Worm (Caenorhabditis elegans) whole organism, L1 larva: ENCODE results near the gene ZK353.3.

Experiments
- C04F5.9 ChIP-seq: sonication (generic microtip); optimal IDR thresholded peaks from 2 replicates; lab custom pipeline; 2016; ENCODE audit warnings: missing genetic modification characterization, missing compliant biosample characterization
- aha-1 ChIP-seq: fragments of 150-350 bp; optimal IDR thresholded peaks from 2 replicates; lab custom pipeline; 2014; ENCODE audit warnings: missing biosample characterization, missing genetic modification characterization
- aly-2 ChIP-seq: fragments of 150-350 bp; optimal IDR thresholded peaks from 2 replicates; lab custom pipeline; 2014; ENCODE audit warnings: missing biosample characterization, missing genetic modification characterization
- ama-1 ChIP-seq: fragments of 150-350 bp; optimal IDR thresholded peaks from 2 replicates; lab custom pipeline; 2014
- ceh-8 ChIP-seq: fragments of 200-800 bp; sonication (Bioruptor generic); optimal IDR thresholded peaks from 2 replicates; lab custom pipeline; 2018; ENCODE audit warnings: mild to moderate bottlenecking, missing genetic modification characterization, moderate library complexity, missing compliant biosample characterization
- ceh-82 ChIP-seq, 3 experiments: fragments of 150-350 bp in 1 of 3; sonication (generic microtip) in 2 of 3; optimal IDR thresholded peaks; 2 replicates each; lab custom pipeline; 2014 to 2017; ENCODE audit warnings: missing biosample characterization in 3 of 3, missing genetic modification characterization in 3 of 3
- dsc-1 ChIP-seq: sonication (generic microtip); optimal IDR thresholded peaks from 2 replicates; lab custom pipeline; 2016; ENCODE audit warnings: mild to moderate bottlenecking, missing genetic modification characterization, missing compliant biosample characterization
- efl-1 ChIP-seq, 4 experiments: fragments of 150-350 bp; optimal IDR thresholded peaks in 3 of 4; peaks in 1 of 4; 1 replicate in 1 of 4; 2 replicates in 3 of 4; lab custom pipeline; 2014; ENCODE audit warnings: missing biosample characterization in 2 of 4, missing genetic modification characterization in 2 of 4, missing genetic modification reagents in 2 of 4
- efl-3 ChIP-seq: fragments of 200-800 bp; sonication (Bioruptor generic); optimal IDR thresholded peaks from 2 replicates; lab custom pipeline; 2018; ENCODE audit warnings: mild to moderate bottlenecking, missing genetic modification characterization, missing compliant biosample characterization
- egl-13 ChIP-seq: sonication (generic microtip); optimal IDR thresholded peaks from 2 replicates; lab custom pipeline; 2016; ENCODE audit warnings: missing genotype, missing genetic modification reagents, missing genetic modification characterization, missing compliant biosample characterization
- elt-2 ChIP-seq: sonication (generic microtip); optimal IDR thresholded peaks from 2 replicates; lab custom pipeline; 2016; ENCODE audit warnings: missing genetic modification characterization, mild to moderate bottlenecking, inconsistent platforms, missing compliant biosample characterization, missing genetic modification reagents
- elt-3 ChIP-seq, 6 experiments: fragments of 150-350 bp in 1 of 6; sonication (generic microtip); optimal IDR thresholded peaks; 2 replicates each; lab custom pipeline; 2017 to 2018; ENCODE audit warnings: missing biosample characterization in 6 of 6, missing genetic modification characterization in 6 of 6, inconsistent platforms in 1 of 6
- ets-5 ChIP-seq: fragments of 200-800 bp; sonication (Bioruptor generic); IDR thresholded peaks from 2 replicates; pipeline ENCODE4 v1.3.6; 2022; ENCODE audit warnings: missing genetic modification characterization, missing compliant biosample characterization
- fkh-10 ChIP-seq: sonication (generic microtip); optimal IDR thresholded peaks from 2 replicates; lab custom pipeline; 2017; ENCODE audit warnings: missing biosample characterization, missing genetic modification reagents, missing genetic modification characterization
- fkh-8 ChIP-seq: sonication (generic microtip); optimal IDR thresholded peaks from 2 replicates; lab custom pipeline; 2016; ENCODE audit warnings: mild to moderate bottlenecking, missing genetic modification characterization, missing compliant biosample characterization
- grh-1 ChIP-seq: fragments of 200-800 bp; sonication (Bioruptor generic); IDR thresholded peaks from 2 replicates; pipeline ENCODE4 v1.3.6; 2022; ENCODE audit warnings: missing genetic modification reagents, missing genetic modification characterization, missing compliant biosample characterization
- hpl-2 ChIP-seq: fragments of 150-350 bp; optimal IDR thresholded peaks from 2 replicates; lab custom pipeline; 2014; ENCODE audit warnings: missing biosample characterization, missing genetic modification reagents, missing genetic modification characterization
- irx-1 ChIP-seq: sonication (generic microtip); optimal IDR thresholded peaks from 2 replicates; lab custom pipeline; 2016; ENCODE audit warnings: missing genetic modification characterization, missing compliant biosample characterization
- isw-1 ChIP-seq: fragments of 200-800 bp; sonication (Bioruptor generic); IDR thresholded peaks from 2 replicates; pipeline ENCODE4 v1.3.6; 2022; ENCODE audit warnings: missing genetic modification characterization, missing compliant biosample characterization
- lin-14 ChIP-seq: fragments of 200-800 bp; sonication (Bioruptor generic); optimal IDR thresholded peaks from 2 replicates; lab custom pipeline; 2018; ENCODE audit warnings: mild to moderate bottlenecking, missing genetic modification characterization, moderate library complexity, missing compliant biosample characterization
- lin-15B ChIP-seq: fragments of 150-350 bp; sonication (generic microtip); optimal IDR thresholded peaks from 3 replicates; lab custom pipeline; 2014; ENCODE audit warnings: missing biosample characterization, missing genetic modification characterization
- lin-35 ChIP-seq, 2 experiments: fragments of 150-350 bp; optimal IDR thresholded peaks; 2 replicates each; lab custom pipeline; 2014; ENCODE audit warnings: missing biosample characterization in 2 of 2, missing genetic modification characterization in 2 of 2, missing genetic modification reagents in 2 of 2
- lsy-2 ChIP-seq, 2 experiments: fragments of 150-350 bp; optimal IDR thresholded peaks; 2 replicates each; lab custom pipeline; 2014; ENCODE audit warnings: missing biosample characterization in 2 of 2, missing genetic modification characterization in 2 of 2
- nhr-11 ChIP-seq: fragments of 150-350 bp; optimal IDR thresholded peaks from 2 replicates; lab custom pipeline; 2014; ENCODE audit warnings: missing biosample characterization, missing genetic modification characterization
- nhr-12 ChIP-seq: sonication (generic microtip); optimal IDR thresholded peaks from 2 replicates; lab custom pipeline; 2017; ENCODE audit warnings: missing biosample characterization, missing genetic modification characterization
- nhr-20 ChIP-seq: sonication (generic microtip); optimal IDR thresholded peaks from 2 replicates; lab custom pipeline; 2016; ENCODE audit warnings: mild to moderate bottlenecking, missing genetic modification characterization, missing compliant biosample characterization
- nhr-71 ChIP-seq: sonication (generic microtip); optimal IDR thresholded peaks from 2 replicates; lab custom pipeline; 2016; ENCODE audit warnings: mild to moderate bottlenecking, missing genetic modification characterization, moderate library complexity, missing compliant biosample characterization
- nhr-76 ChIP-seq: sonication (generic microtip); optimal IDR thresholded peaks from 2 replicates; lab custom pipeline; 2017; ENCODE audit warnings: missing biosample characterization, missing genetic modification characterization
- nhr-77 ChIP-seq: fragments of 150-350 bp; optimal IDR thresholded peaks from 2 replicates; lab custom pipeline; 2014; ENCODE audit warnings: missing biosample characterization, missing genetic modification characterization
- nhr-90 ChIP-seq: sonication (generic microtip); optimal IDR thresholded peaks from 2 replicates; lab custom pipeline; 2016; ENCODE audit warnings: mild to moderate bottlenecking, missing genetic modification characterization, missing compliant biosample characterization; ENCODE audit not compliant: poor library complexity
- pax-3 ChIP-seq: fragments of 200-800 bp; sonication (Bioruptor generic); optimal IDR thresholded peaks from 2 replicates; lab custom pipeline; 2018; ENCODE audit warnings: mild to moderate bottlenecking, missing genetic modification characterization, moderate library complexity, missing compliant biosample characterization
- pqm-1 ChIP-seq: sonication (generic microtip); optimal IDR thresholded peaks from 3 replicates; lab custom pipeline; 2017; ENCODE audit warnings: missing biosample characterization, missing genetic modification characterization
- snu-23 ChIP-seq: sonication (generic microtip); optimal IDR thresholded peaks from 2 replicates; lab custom pipeline; 2016; ENCODE audit warnings: missing genetic modification characterization, missing compliant biosample characterization
- sox-4 ChIP-seq: sonication (generic microtip); optimal IDR thresholded peaks from 2 replicates; lab custom pipeline; 2016; ENCODE audit warnings: missing genetic modification characterization, missing compliant biosample characterization
- sptf-1 ChIP-seq: fragments of 150-350 bp; optimal IDR thresholded peaks from 2 replicates; lab custom pipeline; 2014; ENCODE audit warnings: missing biosample characterization, missing genetic modification characterization
- sup-37 ChIP-seq: fragments of 200-800 bp; sonication (Bioruptor generic); optimal IDR thresholded peaks from 2 replicates; lab custom pipeline; 2018; ENCODE audit warnings: mild to moderate bottlenecking, missing genetic modification characterization, missing compliant biosample characterization
- unc-62 ChIP-seq: fragments of 150-350 bp; optimal IDR thresholded peaks from 2 replicates; lab custom pipeline; 2014; ENCODE audit warnings: missing biosample characterization, missing genetic modification reagents, missing genetic modification characterization
- unc-86 ChIP-seq: sonication (generic microtip); optimal IDR thresholded peaks from 2 replicates; lab custom pipeline; 2016; ENCODE audit warnings: missing genetic modification characterization, missing compliant biosample characterization
- unc-98 ChIP-seq: fragments of 200-800 bp; sonication (Bioruptor generic); IDR thresholded peaks from 2 replicates; pipeline ENCODE4 v1.3.6; 2022; ENCODE audit warnings: missing genetic modification characterization, missing compliant biosample characterization
- zag-1 ChIP-seq: fragments of 150-350 bp; optimal IDR thresholded peaks from 2 replicates; lab custom pipeline; 2014; ENCODE audit warnings: missing biosample characterization, missing genetic modification characterization
- ztf-4 ChIP-seq: fragments of 150-350 bp; optimal IDR thresholded peaks from 2 replicates; lab custom pipeline; 2014; ENCODE audit warnings: missing biosample characterization, missing genetic modification characterization

The ZK353.3 gene

ce11 chrIII:8392307-8392706 is 3.5 kb upstream of the ZK353.3 start (continued):
- no peak for TF ChIP-seq nhr-20
- TF ChIP-seq fkh-8 = peak; percentile 78
- TF ChIP-seq nhr-71 (tag; lab: Kevin White, UChicago) = peak; percentile 63
- TF ChIP-seq nhr-11 = no peak
- TF ChIP-seq ztf-4 (tag; lab: Kevin White, UChicago) = no peak
- no peak for TF ChIP-seq nhr-12
- peak; percentile 47 for TF ChIP-seq snu-23
- no peak for TF ChIP-seq sox-4 (tag; lab: Kevin White, UChicago)
- peak; percentile 85 for TF ChIP-seq lin-14 (GFP tag; lab: Kevin White, UChicago)
- TF ChIP-seq pax-3 (tag; lab: Kevin White, UChicago) = peak; percentile 50
- TF ChIP-seq elt-2 = no peak
- TF ChIP-seq unc-62 (GFP tag; lab: Kevin White, UChicago) = no peak
- TF ChIP-seq nhr-77 (tag; lab: Kevin White, UChicago) = no peak
- peak in 1 of 2 experiments; percentile 15 for TF ChIP-seq lin-35 (GFP tag; optimal IDR thresholded peaks at IDR 0.05; lab: Kevin White, UChicago)
- no peak for TF ChIP-seq efl-3 (GFP tag; lab: Kevin White, UChicago)
- TF ChIP-seq ets-5 (GFP tag; lab: Robert Waterston, UW) = no peak
- peak in 1 of 3 experiments; percentile 61 for TF ChIP-seq ceh-82 (tag; optimal IDR thresholded peaks at IDR 0.05; lab: Kevin White, UChicago)
- TF ChIP-seq ama-1 = no peak
- no peak for TF ChIP-seq nhr-90 (tag; lab: Kevin White, UChicago)
- no peak for TF ChIP-seq sup-37 (GFP tag; lab: Kevin White, UChicago)
- no peak for TF ChIP-seq aha-1 (tag; lab: Kevin White, UChicago)
- TF ChIP-seq unc-98 (GFP tag; lab: Robert Waterston, UW) = no peak

ce11 chrIII:8394374-8395302 is 1.1 kb upstream of the ZK353.3 start, which contains the start of gene ZK353.10:
TSS of gene ZK353.10 (minus strand) at chrIII:8394424.
- TF ChIP-seq nhr-71 (tag; lab: Kevin White, UChicago) = peak; percentile 34
- peak; percentile 26 for TF ChIP-seq fkh-8
- no peak for TF ChIP-seq hpl-2
- TF ChIP-seq unc-86 (tag; lab: Kevin White, UChicago) = peak; percentile 52
- TF ChIP-seq dsc-1 (tag; lab: Kevin White, UChicago) = peak; percentile 18
- TF ChIP-seq nhr-11 = no peak
- TF ChIP-seq lsy-2 (tag; optimal IDR thresholded peaks at IDR 0.05; lab: Kevin White, UChicago) = peak in 1 of 2 experiments; percentile 9
- TF ChIP-seq efl-1 (optimal IDR thresholded peaks at IDR 0.05; lab: Kevin White, UChicago) = no peak
- peak in 1 of 2 experiments; percentile 76 for TF ChIP-seq efl-1 (GFP tag; optimal IDR thresholded peaks at IDR 0.05 in 1 of 2; lab: Kevin White, UChicago)
- TF ChIP-seq sptf-1 = no peak
- no peak for TF ChIP-seq C04F5.9 (tag; lab: Kevin White, UChicago)
- peak; percentile 15 for TF ChIP-seq egl-13 (tag; lab: Kevin White, UChicago)
- no peak for TF ChIP-seq lin-15B (tag; lab: Kevin White, UChicago)
- peak in 1 of 2 experiments; percentile 3 for TF ChIP-seq lin-35 (GFP tag; optimal IDR thresholded peaks at IDR 0.05; lab: Kevin White, UChicago)
- TF ChIP-seq lin-14 (GFP tag; lab: Kevin White, UChicago) = peak; percentile 68
- no peak for TF ChIP-seq grh-1 (GFP tag; lab: Robert Waterston, UW)
- no peak; the same call in 1 of the 2 replicates for TF ChIP-seq isw-1 (GFP tag; lab: Robert Waterston, UW)

ce11 chrIII:8398411-8398810 is 2.6 kb downstream of the ZK353.3 start, which contains the start of gene ZK353.2:
TSS of gene ZK353.2 (plus strand) at chrIII:8398711.
- no peak for TF ChIP-seq ceh-8 (GFP tag; lab: Kevin White, UChicago)
- no peak for TF ChIP-seq elt-3 (tag; optimal IDR thresholded peaks at IDR 0.05; lab: Kevin White, UChicago)
- TF ChIP-seq irx-1 (tag; lab: Kevin White, UChicago) = no peak
- TF ChIP-seq fkh-10 (GFP tag; lab: Kevin White, UChicago) = no peak
- no peak for TF ChIP-seq nhr-76 (tag; lab: Kevin White, UChicago)
- no peak for TF ChIP-seq aly-2 (tag; lab: Kevin White, UChicago)
- no peak for TF ChIP-seq pqm-1
- no peak for TF ChIP-seq zag-1
